Fruit fly (Drosophila melanogaster): ENCODE results near the gene tsg.

The tsg gene

dm6 chrX:12004395-12004768 is 15.6 kb upstream of the tsg start (continued):
- TF ChIP-seq CG1647 (GFP tag; optimal IDR thresholded peaks at IDR 0.05) (no peak), dati (GFP tag; IDR thresholded peaks at IDR 0.05) (no peak), gem (tag; optimal IDR thresholded peaks at IDR 0.05) (peak; percentile 41), Sox102F (GFP tag; optimal IDR thresholded peaks at IDR 0.05) (peak; percentile 38), CG31441 (GFP tag; IDR thresholded peaks at IDR 0.05) (peak; percentile 53; the same call in 1 of the 2 replicates), YL-1 (GFP tag; optimal IDR thresholded peaks at IDR 0.05) (no peak), CG2712 (tag; optimal IDR thresholded peaks at IDR 0.05) (peak; percentile 2), Mes4 (GFP tag; optimal IDR thresholded peaks at IDR 0.05) (no peak), zfh1 (GFP tag; IDR thresholded peaks at IDR 0.05) (no peak), hbn (GFP tag; IDR thresholded peaks at IDR 0.05; ENCODE audit: partially characterized antibody) (no peak), Neu2 (GFP tag; optimal IDR thresholded peaks at IDR 0.05; ENCODE audit: borderline replicate concordance) (no peak), odd (GFP tag; optimal IDR thresholded peaks at IDR 0.05) (peak; percentile 44), az2 (GFP tag; optimal IDR thresholded peaks at IDR 0.05) (no peak), CG15269 (tag; optimal IDR thresholded peaks at IDR 0.05) (peak; percentile 42), lmd (GFP tag; IDR thresholded peaks at IDR 0.05) (0 out of 2 replicates have a peak, but pooled peaks have one; percentile 5), CG11504 (tag; optimal IDR thresholded peaks at IDR 0.05) (peak; percentile 68), NC2β (GFP tag; optimal IDR thresholded peaks at IDR 0.05) (no peak), CG9215 (GFP tag; IDR thresholded peaks at IDR 0.05) (no peak), CG12659 (GFP tag; optimal IDR thresholded peaks at IDR 0.05) (peak; percentile 50), Lim3 (GFP tag; IDR thresholded peaks at IDR 0.05) (no peak), CG17385 (GFP tag; optimal IDR thresholded peaks at IDR 0.05) (peak; percentile 50), pum (GFP tag; optimal IDR thresholded peaks at IDR 0.05) (no peak), otp (GFP tag; IDR thresholded peaks at IDR 0.05) (no peak), CG7987 (GFP tag; optimal IDR thresholded peaks at IDR 0.05) (no peak), CG16815 (GFP tag; optimal IDR thresholded peaks at IDR 0.05) (no peak), slou (GFP tag; optimal IDR thresholded peaks at IDR 0.05) (no peak), hth (optimal IDR thresholded peaks at IDR 0.05) (no peak), B-H2 (GFP tag; optimal IDR thresholded peaks at IDR 0.05) (no peak), NFAT (GFP tag; IDR thresholded peaks at IDR 0.05) (no peak), NC2α (GFP tag; optimal IDR thresholded peaks at IDR 0.05) (no peak), CG2129 (GFP tag; IDR thresholded peaks at IDR 0.05; ENCODE audit: partially characterized antibody) (no peak), nerfin-2 (GFP tag; IDR thresholded peaks at IDR 0.05; ENCODE audit: partially characterized antibody) (no peak), CG10959 (GFP tag; IDR thresholded peaks at IDR 0.05) (no peak), CG7963 (GFP tag; IDR thresholded peaks at IDR 0.05; ENCODE audit: partially characterized antibody) (no peak), chinmo (GFP tag; IDR thresholded peaks at IDR 0.05; ENCODE audit: partially characterized antibody) (no peak), Trl (optimal IDR thresholded peaks at IDR 0.05) (no peak), Trl (GFP tag; optimal IDR thresholded peaks at IDR 0.05) (no peak), pita (GFP tag; optimal IDR thresholded peaks at IDR 0.05) (no peak), ems (GFP tag; optimal IDR thresholded peaks at IDR 0.05) (no peak), CG8281 (tag; optimal IDR thresholded peaks at IDR 0.05) (no peak), CG4404 (GFP tag; IDR thresholded peaks at IDR 0.05) (no peak), CG14965 (GFP tag; optimal IDR thresholded peaks at IDR 0.05; ENCODE audit: borderline replicate concordance) (no peak), CG3281 (GFP tag; optimal IDR thresholded peaks at IDR 0.05) (peak; percentile 18), CG10565 (GFP tag; optimal IDR thresholded peaks at IDR 0.05) (no peak), Chrac-16 (GFP tag; optimal IDR thresholded peaks at IDR 0.05) (no peak), ro (GFP tag; IDR thresholded peaks at IDR 0.05) (no peak), HLH54F (GFP tag; optimal IDR thresholded peaks at IDR 0.05) (no peak), aop (GFP tag; IDR thresholded peaks at IDR 0.05) (no peak), CG14050 (GFP tag; IDR thresholded peaks at IDR 0.05) (no peak), twi (tag; optimal IDR thresholded peaks at IDR 0.05) (no peak), Pdp1 (GFP tag; optimal IDR thresholded peaks at IDR 0.05) (no peak), CG12155 (GFP tag; optimal IDR thresholded peaks at IDR 0.05) (no peak)
